Worm (Caenorhabditis elegans): ENCODE measurements around the gene cyp-13A8.

cyp-13A8 gene

DNA sequence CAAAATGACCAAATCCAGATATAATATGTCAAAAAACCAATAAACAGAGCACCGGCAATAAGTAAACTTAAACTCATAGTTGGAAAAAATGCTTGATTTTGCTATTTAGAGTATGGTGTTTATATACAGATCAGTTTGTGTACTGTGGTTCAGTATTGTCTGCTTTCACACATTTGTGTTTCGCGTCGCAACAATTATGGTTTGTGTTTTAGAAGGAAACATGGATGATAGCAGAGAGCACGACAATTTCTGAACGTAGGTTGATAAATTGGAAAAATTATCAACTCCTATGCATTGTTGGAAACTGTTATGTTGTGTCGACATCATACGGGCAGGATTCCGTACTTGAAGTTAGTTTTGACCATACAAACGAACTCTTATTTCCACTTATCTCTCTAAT lies 9.7 kb downstream of the cyp-13A8 start, which contains the start of gene cyp-13A4:
TSS of gene cyp-13A4 (minus strand) at position 77 of the 400 bp plus-strand sequence.
- no peak for TF ChIP-seq ztf-29 (GFP tag; IDR thresholded peaks at IDR 0.05)
- no peak for TF ChIP-seq med-1 (GFP tag; optimal IDR thresholded peaks at IDR 0.05; ENCODE audit: insufficient read depth)
- no peak for TF ChIP-seq ztf-23 (GFP tag; IDR thresholded peaks at IDR 0.05)
- TF ChIP-seq flt-1 (GFP tag; IDR thresholded peaks at IDR 0.05): no peak
- TF ChIP-seq T22C8.4 (GFP tag; IDR thresholded peaks at IDR 0.05): no peak
- TF ChIP-seq cog-1 (tag; optimal IDR thresholded peaks at IDR 0.05): no peak
- TF ChIP-seq ref-1 (GFP tag; conservative IDR thresholded peaks at IDR 0.05): no peak
- TF ChIP-seq klf-2 (GFP tag; conservative IDR thresholded peaks at IDR 0.05): no peak
- no peak for TF ChIP-seq tab-1 (GFP tag; IDR thresholded peaks at IDR 0.05)

DNA sequence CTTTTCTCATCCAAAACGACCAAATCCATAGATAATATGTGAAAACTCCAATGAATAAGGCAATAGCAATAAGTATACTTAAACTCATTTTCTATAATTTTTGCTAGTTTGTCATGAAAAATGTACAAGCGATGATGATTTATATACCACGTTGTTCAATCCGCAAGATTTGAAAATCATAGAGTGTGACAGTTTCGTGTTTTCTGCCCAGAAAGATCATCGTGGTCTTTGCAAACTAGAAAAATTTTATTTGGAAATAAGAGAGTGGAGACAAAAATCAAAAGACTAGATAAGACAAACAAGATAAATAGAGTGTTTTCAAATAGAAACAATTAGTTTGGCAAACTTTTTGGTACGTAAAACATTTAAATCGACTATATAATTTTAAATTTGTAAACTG lies 14.2 kb downstream of the cyp-13A8 start, which contains the start of gene cyp-13A3:
TSS of gene cyp-13A3 (minus strand) at position 101 of the 400 bp plus-strand sequence.
- TF ChIP-seq klf-2 (GFP tag; conservative IDR thresholded peaks at IDR 0.05): no peak
- TF ChIP-seq ztf-23 (GFP tag; IDR thresholded peaks at IDR 0.05): no peak
- TF ChIP-seq tab-1 (GFP tag; IDR thresholded peaks at IDR 0.05): no peak
- TF ChIP-seq ztf-29 (GFP tag; IDR thresholded peaks at IDR 0.05): no peak
- no peak for TF ChIP-seq T22C8.4 (GFP tag; IDR thresholded peaks at IDR 0.05)
- TF ChIP-seq ref-1 (GFP tag; conservative IDR thresholded peaks at IDR 0.05): no peak
- no peak for TF ChIP-seq med-1 (GFP tag; optimal IDR thresholded peaks at IDR 0.05; ENCODE audit: insufficient read depth)
- no peak for TF ChIP-seq flt-1 (GFP tag; IDR thresholded peaks at IDR 0.05)
- no peak for TF ChIP-seq cog-1 (tag; optimal IDR thresholded peaks at IDR 0.05)

DNA sequence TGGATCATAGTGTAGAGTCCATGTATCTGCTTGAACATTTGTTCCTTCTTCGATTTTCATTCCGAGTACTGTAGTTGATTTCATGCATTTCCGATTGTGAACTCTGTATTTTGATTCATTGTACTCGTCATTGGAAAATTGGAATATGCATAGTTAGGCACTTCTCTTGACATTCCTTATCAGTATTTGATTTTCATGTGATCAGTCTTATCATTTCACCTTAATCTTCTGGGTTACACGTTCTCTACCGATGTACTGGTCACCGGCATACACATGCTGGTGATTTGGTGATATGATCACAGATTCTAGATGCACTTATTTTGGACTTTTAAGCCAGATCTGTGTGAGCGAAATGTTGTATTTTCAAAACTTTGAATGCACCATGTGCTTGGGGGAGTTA lies 16.2 kb downstream of the cyp-13A8 start:
- TF ChIP-seq ref-1 (GFP tag; conservative IDR thresholded peaks at IDR 0.05): no peak
- no peak for TF ChIP-seq tab-1 (GFP tag; IDR thresholded peaks at IDR 0.05)
- no peak for TF ChIP-seq klf-2 (GFP tag; conservative IDR thresholded peaks at IDR 0.05)
- no peak for TF ChIP-seq ztf-23 (GFP tag; IDR thresholded peaks at IDR 0.05)
- no peak for TF ChIP-seq cog-1 (tag; optimal IDR thresholded peaks at IDR 0.05)
- TF ChIP-seq T22C8.4 (GFP tag; IDR thresholded peaks at IDR 0.05): no peak
- TF ChIP-seq ztf-29 (GFP tag; IDR thresholded peaks at IDR 0.05): no peak
- TF ChIP-seq flt-1 (GFP tag; IDR thresholded peaks at IDR 0.05): no peak

DNA sequence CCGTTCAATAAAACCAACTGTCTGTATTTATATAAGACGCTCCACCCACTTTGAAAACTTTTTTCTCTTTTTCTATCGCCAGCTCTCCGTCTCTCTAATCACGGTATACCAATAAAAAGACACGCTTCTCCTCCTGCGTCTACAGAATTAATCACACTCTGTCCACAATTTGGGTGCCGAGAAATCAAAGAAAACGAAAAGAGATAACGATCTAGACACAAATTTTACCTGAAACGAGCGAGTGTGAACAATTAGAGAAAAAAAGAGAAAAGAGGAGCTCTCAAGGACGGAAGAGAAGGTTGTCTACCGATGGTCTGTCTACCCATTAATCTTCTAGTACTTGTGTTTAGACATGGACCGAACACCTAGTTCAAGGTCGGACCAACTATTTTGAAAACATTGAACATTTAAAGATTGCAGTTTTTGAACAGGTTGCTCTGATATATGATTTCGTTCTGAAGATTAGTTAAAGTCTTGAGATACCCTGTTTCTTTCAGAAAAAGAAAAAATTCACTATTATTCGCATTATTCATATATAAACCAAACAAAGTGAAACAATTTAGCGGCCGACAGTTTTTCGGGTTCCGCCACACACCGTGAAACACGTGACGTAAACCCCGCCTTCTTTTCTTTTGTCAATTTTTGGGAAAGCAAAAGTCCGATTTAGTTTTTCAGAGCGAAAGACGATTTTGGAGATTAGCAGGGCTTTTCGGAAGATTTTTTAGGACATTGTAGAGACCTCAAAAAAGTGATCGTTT lies 19.8 kb downstream of the cyp-13A8 start, which contains the start of gene cyp-13A2:
TSS of gene cyp-13A2 (minus strand) at position 235 of the 758 bp plus-strand sequence.
- TF ChIP-seq T22C8.4 (GFP tag; IDR thresholded peaks at IDR 0.05) (no peak), ztf-23 (GFP tag; IDR thresholded peaks at IDR 0.05) (no peak), ref-1 (GFP tag; conservative IDR thresholded peaks at IDR 0.05) (no peak), klf-2 (GFP tag; conservative IDR thresholded peaks at IDR 0.05) (no peak), flt-1 (GFP tag; IDR thresholded peaks at IDR 0.05) (no peak), ztf-29 (GFP tag; IDR thresholded peaks at IDR 0.05) (no peak), med-1 (GFP tag; optimal IDR thresholded peaks at IDR 0.05; ENCODE audit: insufficient read depth) (no peak), tab-1 (GFP tag; IDR thresholded peaks at IDR 0.05) (no peak), cog-1 (tag; optimal IDR thresholded peaks at IDR 0.05) (no peak)

DNA sequence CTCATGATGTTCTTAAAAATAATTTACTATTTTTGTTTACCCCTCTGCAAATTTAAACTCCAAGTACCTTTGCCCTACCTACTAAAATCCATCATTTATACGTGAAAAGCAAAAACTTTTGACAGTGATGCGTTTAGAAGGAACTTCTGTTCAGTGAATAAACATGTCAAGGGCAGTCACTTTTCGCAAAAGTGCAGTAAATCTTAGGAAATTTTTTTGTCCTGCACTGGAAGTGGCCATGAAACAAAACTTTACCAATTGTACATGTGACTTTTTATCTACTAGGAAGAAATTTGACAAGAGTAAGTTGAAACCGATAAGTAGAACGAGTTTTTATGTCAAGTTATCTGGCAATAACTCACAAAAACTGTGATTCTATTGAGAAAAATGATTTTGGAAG lies 21.2 kb downstream of the cyp-13A8 start:
- TF ChIP-seq med-1 (GFP tag; optimal IDR thresholded peaks at IDR 0.05; ENCODE audit: insufficient read depth) (no peak), ref-1 (GFP tag; conservative IDR thresholded peaks at IDR 0.05) (no peak), flt-1 (GFP tag; IDR thresholded peaks at IDR 0.05) (no peak), cog-1 (tag; optimal IDR thresholded peaks at IDR 0.05) (no peak), klf-2 (GFP tag; conservative IDR thresholded peaks at IDR 0.05) (no peak), T22C8.4 (GFP tag; IDR thresholded peaks at IDR 0.05) (no peak), ztf-23 (GFP tag; IDR thresholded peaks at IDR 0.05) (no peak), tab-1 (GFP tag; IDR thresholded peaks at IDR 0.05) (no peak), ztf-29 (GFP tag; IDR thresholded peaks at IDR 0.05) (no peak)

DNA sequence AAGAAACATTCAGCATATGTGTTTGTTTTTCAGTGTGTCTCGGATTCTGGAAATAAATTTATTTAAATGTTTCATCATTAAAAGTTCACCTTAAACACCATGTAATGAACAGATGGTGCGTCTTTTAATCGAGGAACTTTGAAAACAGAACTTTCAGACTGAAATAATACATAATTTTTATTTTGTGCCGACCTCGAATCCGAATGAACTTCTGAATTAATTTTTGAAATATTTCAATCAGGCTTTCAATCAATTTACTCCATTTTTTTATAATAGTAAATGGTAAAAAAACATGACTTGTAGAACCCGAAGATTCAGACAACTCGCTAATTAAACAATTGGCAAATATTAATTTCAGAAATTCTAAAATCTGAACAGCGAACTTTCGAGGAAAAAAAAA lies 25.0 kb downstream of the cyp-13A8 start, which contains the start of gene T10B9.14:
TSS of gene T10B9.14 (minus strand) at position 101 of the 400 bp plus-strand sequence.
- TF ChIP-seq ztf-23 (GFP tag; IDR thresholded peaks at IDR 0.05): no peak
- no peak for TF ChIP-seq med-1 (GFP tag; optimal IDR thresholded peaks at IDR 0.05; ENCODE audit: insufficient read depth)
- TF ChIP-seq T22C8.4 (GFP tag; IDR thresholded peaks at IDR 0.05): no peak
- no peak for TF ChIP-seq tab-1 (GFP tag; IDR thresholded peaks at IDR 0.05)
- TF ChIP-seq ref-1 (GFP tag; conservative IDR thresholded peaks at IDR 0.05): no peak
- TF ChIP-seq ztf-29 (GFP tag; IDR thresholded peaks at IDR 0.05): no peak
- TF ChIP-seq flt-1 (GFP tag; IDR thresholded peaks at IDR 0.05): no peak
- no peak for TF ChIP-seq cog-1 (tag; optimal IDR thresholded peaks at IDR 0.05)
- no peak for TF ChIP-seq klf-2 (GFP tag; conservative IDR thresholded peaks at IDR 0.05)

DNA sequence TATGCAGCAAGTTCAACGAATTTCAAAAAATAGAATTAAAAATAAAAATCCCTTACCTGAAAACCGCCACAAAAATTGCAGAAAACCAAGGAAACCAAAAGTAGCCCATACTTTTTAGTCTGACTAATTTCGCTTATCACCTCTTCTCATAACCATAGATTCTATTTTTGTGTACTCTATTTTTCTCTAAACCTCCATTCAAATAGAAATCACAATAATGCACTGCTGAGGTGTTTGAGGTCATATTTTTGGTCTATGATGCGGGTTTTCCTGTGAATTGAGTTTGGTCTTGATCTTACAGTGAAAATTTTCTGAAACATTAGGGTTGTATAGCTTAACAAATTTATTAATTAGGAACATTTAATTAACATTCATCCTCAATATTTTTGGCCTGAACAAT lies 25.5 kb downstream of the cyp-13A8 start, which contains the start of gene cyp-13A1:
TSS of gene cyp-13A1 (minus strand) at position 156 of the 400 bp plus-strand sequence.
- no peak for TF ChIP-seq ztf-29 (GFP tag; IDR thresholded peaks at IDR 0.05)
- TF ChIP-seq T22C8.4 (GFP tag; IDR thresholded peaks at IDR 0.05): no peak
- TF ChIP-seq flt-1 (GFP tag; IDR thresholded peaks at IDR 0.05): no peak
- no peak for TF ChIP-seq tab-1 (GFP tag; IDR thresholded peaks at IDR 0.05)
- no peak for TF ChIP-seq cog-1 (tag; optimal IDR thresholded peaks at IDR 0.05)
- TF ChIP-seq ztf-23 (GFP tag; IDR thresholded peaks at IDR 0.05): no peak
- TF ChIP-seq klf-2 (GFP tag; conservative IDR thresholded peaks at IDR 0.05): no peak
- TF ChIP-seq med-1 (GFP tag; optimal IDR thresholded peaks at IDR 0.05; ENCODE audit: insufficient read depth): no peak
- TF ChIP-seq ref-1 (GFP tag; conservative IDR thresholded peaks at IDR 0.05): no peak

DNA sequence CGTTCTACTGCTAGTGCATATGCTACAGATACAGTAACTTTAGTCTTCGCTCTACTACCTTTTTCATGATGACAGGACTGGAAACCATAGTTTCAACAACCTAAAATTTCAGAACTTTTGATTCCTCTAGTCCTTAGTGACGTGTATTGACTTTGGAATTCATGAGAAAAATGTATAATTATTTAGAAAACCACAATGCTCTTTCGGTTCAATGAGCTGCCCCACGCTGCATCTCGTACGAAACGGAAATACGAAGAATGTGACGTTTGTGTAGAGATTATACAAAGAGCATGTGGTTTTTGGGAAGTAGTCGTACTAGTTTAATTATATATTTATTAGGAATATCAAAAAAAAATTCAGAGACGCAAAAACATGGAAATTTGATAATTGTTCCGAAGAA lies 28.9 kb downstream of the cyp-13A8 start:
- no peak for TF ChIP-seq tab-1 (GFP tag; IDR thresholded peaks at IDR 0.05)
- TF ChIP-seq ref-1 (GFP tag; conservative IDR thresholded peaks at IDR 0.05): no peak
- TF ChIP-seq T22C8.4 (GFP tag; IDR thresholded peaks at IDR 0.05): no peak
- no peak for TF ChIP-seq cog-1 (tag; optimal IDR thresholded peaks at IDR 0.05)
- TF ChIP-seq med-1 (GFP tag; optimal IDR thresholded peaks at IDR 0.05; ENCODE audit: insufficient read depth): no peak
- TF ChIP-seq flt-1 (GFP tag; IDR thresholded peaks at IDR 0.05): no peak
- TF ChIP-seq ztf-23 (GFP tag; IDR thresholded peaks at IDR 0.05): no peak
- no peak for TF ChIP-seq klf-2 (GFP tag; conservative IDR thresholded peaks at IDR 0.05)
- no peak for TF ChIP-seq ztf-29 (GFP tag; IDR thresholded peaks at IDR 0.05)

DNA sequence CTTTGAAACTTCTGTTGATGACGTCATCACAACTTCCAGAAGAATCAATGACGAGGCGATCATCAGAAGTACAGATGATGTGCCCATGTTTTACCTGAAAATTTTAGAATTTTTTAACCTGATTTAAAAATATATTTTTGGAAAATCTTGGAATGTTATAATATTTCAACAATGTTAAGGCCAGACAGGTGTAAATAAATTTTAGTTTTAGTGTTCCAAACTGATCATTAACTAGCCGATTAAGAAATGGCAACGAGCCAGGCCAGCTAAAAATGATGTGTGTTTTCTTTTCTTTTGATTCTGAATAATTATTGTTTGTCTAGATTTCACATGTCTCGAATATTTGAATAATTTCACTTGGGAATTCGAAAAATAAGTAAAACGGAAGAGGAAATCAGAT lies 31.6 kb downstream of the cyp-13A8 start, which contains the start of gene T10B9.9:
TSS of gene T10B9.9 (minus strand) at position 101 of the 400 bp plus-strand sequence.
- TF ChIP-seq cog-1 (tag; optimal IDR thresholded peaks at IDR 0.05): no peak
- TF ChIP-seq ref-1 (GFP tag; conservative IDR thresholded peaks at IDR 0.05): no peak
- TF ChIP-seq ztf-23 (GFP tag; IDR thresholded peaks at IDR 0.05): no peak
- TF ChIP-seq ztf-29 (GFP tag; IDR thresholded peaks at IDR 0.05): no peak
- TF ChIP-seq T22C8.4 (GFP tag; IDR thresholded peaks at IDR 0.05): no peak
- no peak for TF ChIP-seq klf-2 (GFP tag; conservative IDR thresholded peaks at IDR 0.05)
- TF ChIP-seq flt-1 (GFP tag; IDR thresholded peaks at IDR 0.05): no peak
- no peak for TF ChIP-seq tab-1 (GFP tag; IDR thresholded peaks at IDR 0.05)
- TF ChIP-seq med-1 (GFP tag; optimal IDR thresholded peaks at IDR 0.05; ENCODE audit: insufficient read depth): no peak
